Fruit fly (Drosophila melanogaster) whole organism, embryonic: Measurements from ENCODE around the gene CG15894.

Source experiments
- Ada2b ChIP-seq: fragments of 200-800 bp; sonication (Bioruptor generic); IDR thresholded peaks from 2 replicates; pipeline ENCODE4 v1.3.6; 2022; ENCODE audit warnings: missing biosample characterization, missing genetic modification characterization
- Aef1 ChIP-seq: fragments of 200-800 bp; sonication (Bioruptor generic); IDR thresholded peaks from 3 replicates; pipeline ENCODE4 v1.3.6; 2022; ENCODE audit warnings: missing biosample characterization, missing genetic modification characterization
- Atf6 ChIP-seq: fragments of 200-800 bp; sonication (Bioruptor generic); IDR thresholded peaks from 2 replicates; pipeline ENCODE4 v1.3.6; 2022; ENCODE audit warnings: missing biosample characterization, missing genetic modification characterization
- Bdp1 ChIP-seq: fragments of 200-800 bp; sonication (Bioruptor generic); optimal IDR thresholded peaks from 3 replicates; lab custom pipeline; 2016; ENCODE audit warnings: missing biosample characterization, missing genetic modification characterization
- Bgb ChIP-seq: fragments of 200-800 bp; sonication (Bioruptor generic); IDR thresholded peaks from 2 replicates; pipeline ENCODE4 v1.3.6; 2022; ENCODE audit warnings: missing biosample characterization, missing genetic modification characterization; ENCODE audit not compliant: partially characterized antibody
- Bteb2 ChIP-seq: fragments of 200-800 bp; sonication (Bioruptor generic); optimal IDR thresholded peaks from 2 replicates; lab custom pipeline; 2016; ENCODE audit warnings: missing biosample characterization, missing genetic modification characterization
- CG10274 ChIP-seq: fragments of 200-800 bp; sonication (Bioruptor generic); optimal IDR thresholded peaks from 3 replicates; lab custom pipeline; 2017; ENCODE audit warnings: missing biosample characterization, mild to moderate bottlenecking, missing genetic modification characterization
- CG11085 ChIP-seq: fragments of 200-800 bp; sonication (Bioruptor generic); IDR thresholded peaks from 2 replicates; pipeline ENCODE4 v1.3.6; 2022; ENCODE audit warnings: missing biosample characterization, missing genetic modification characterization
- CG12104 ChIP-seq: fragments of 200-800 bp; sonication (Bioruptor generic); optimal IDR thresholded peaks from 3 replicates; lab custom pipeline; 2016; ENCODE audit warnings: missing biosample characterization, missing genetic modification characterization
- CG14710 ChIP-seq: fragments of 200-800 bp; sonication (Bioruptor generic); optimal IDR thresholded peaks from 3 replicates; lab custom pipeline; 2019; ENCODE audit warnings: missing biosample characterization, mild to moderate bottlenecking, missing genetic modification characterization, moderate library complexity
- CG15696 ChIP-seq: fragments of 200-800 bp; sonication (Bioruptor generic); optimal IDR thresholded peaks from 2 replicates; lab custom pipeline; 2019; ENCODE audit warnings: missing biosample characterization, mild to moderate bottlenecking, missing genetic modification characterization, moderate library complexity
- CG16813 ChIP-seq: fragments of 200-800 bp; sonication (Bioruptor generic); IDR thresholded peaks from 3 replicates; pipeline ENCODE4 v1.3.6; 2022; ENCODE audit warnings: missing biosample characterization, missing genetic modification characterization; ENCODE audit not compliant: partially characterized antibody
- CG18619 ChIP-seq: fragments of 200-800 bp; sonication (Bioruptor generic); optimal IDR thresholded peaks from 3 replicates; lab custom pipeline; 2017; ENCODE audit warnings: missing biosample characterization, mild to moderate bottlenecking, missing genetic modification characterization
- CG3065 ChIP-seq: fragments of 200-800 bp; sonication (Bioruptor generic); optimal IDR thresholded peaks from 2 replicates; lab custom pipeline; 2016; ENCODE audit warnings: missing biosample characterization, missing genetic modification characterization
- CG33557 ChIP-seq: fragments of 200-800 bp; sonication (Bioruptor generic); optimal IDR thresholded peaks from 2 replicates; lab custom pipeline; 2019; ENCODE audit warnings: missing biosample characterization, mild to moderate bottlenecking, missing genetic modification characterization, moderate library complexity
- CG4707 ChIP-seq: fragments of 200-800 bp; sonication (Bioruptor generic); optimal IDR thresholded peaks from 2 replicates; lab custom pipeline; 2018; ENCODE audit warnings: missing biosample characterization, mild to moderate bottlenecking, missing genetic modification characterization, moderate library complexity
- CG4820 ChIP-seq: fragments of 200-800 bp; sonication (Bioruptor generic); optimal IDR thresholded peaks from 3 replicates; lab custom pipeline; 2016; ENCODE audit warnings: missing biosample characterization, missing genetic modification characterization
- CG5245 ChIP-seq: fragments of 200-800 bp; sonication (Bioruptor generic); optimal IDR thresholded peaks from 3 replicates; lab custom pipeline; 2016; ENCODE audit warnings: missing biosample characterization, missing genetic modification characterization
- CG7357 ChIP-seq: fragments of 200-800 bp; sonication (Bioruptor generic); IDR thresholded peaks from 3 replicates; pipeline ENCODE4 v1.3.6; 2022; ENCODE audit warnings: missing biosample characterization, missing genetic modification characterization
- CG7786 ChIP-seq: fragments of 200-800 bp; sonication (Bioruptor generic); optimal IDR thresholded peaks from 2 replicates; lab custom pipeline; 2016; ENCODE audit warnings: missing biosample characterization, missing genetic modification characterization
- CG8765 ChIP-seq: fragments of 200-800 bp; sonication (Bioruptor generic); IDR thresholded peaks from 2 replicates; pipeline ENCODE4 v1.3.6; 2022; ENCODE audit warnings: missing biosample characterization, missing genetic modification characterization
- CG8944 ChIP-seq: fragments of 200-800 bp; sonication (Bioruptor generic); optimal IDR thresholded peaks from 3 replicates; lab custom pipeline; 2016; ENCODE audit warnings: missing biosample characterization, missing genetic modification characterization
- CG9437 ChIP-seq: fragments of 200-800 bp; sonication (Bioruptor generic); optimal IDR thresholded peaks from 2 replicates; lab custom pipeline; 2018; ENCODE audit warnings: missing biosample characterization, mild to moderate bottlenecking, missing genetic modification characterization
- Fer3 ChIP-seq: fragments of 200-800 bp; sonication (Bioruptor generic); optimal IDR thresholded peaks from 2 replicates; lab custom pipeline; 2018; ENCODE audit warnings: missing biosample characterization, mild to moderate bottlenecking, missing genetic modification characterization, moderate library complexity
- Hand ChIP-seq: fragments of 200-800 bp; sonication (Bioruptor generic); optimal IDR thresholded peaks from 2 replicates; lab custom pipeline; 2017; ENCODE audit warnings: mild to moderate bottlenecking, missing biosample characterization, missing genetic modification reagents, missing genetic modification characterization
- Lhr ChIP-seq: fragments of 200-800 bp; sonication (Bioruptor generic); optimal IDR thresholded peaks from 3 replicates; lab custom pipeline; 2017; ENCODE audit warnings: mild to moderate bottlenecking, missing biosample characterization, missing genetic modification reagents, missing genetic modification characterization
- MESR4 ChIP-seq: fragments of 200-800 bp; sonication (Bioruptor generic); optimal IDR thresholded peaks from 2 replicates; lab custom pipeline; 2018; ENCODE audit warnings: missing biosample characterization, mild to moderate bottlenecking, missing genetic modification characterization, moderate library complexity
- NfI ChIP-seq: fragments of 200-800 bp; sonication (Bioruptor generic); optimal IDR thresholded peaks from 3 replicates; lab custom pipeline; 2018; ENCODE audit warnings: missing biosample characterization, mild to moderate bottlenecking, missing genetic modification characterization, moderate library complexity
- Opbp ChIP-seq: fragments of 200-800 bp; sonication (Bioruptor generic); IDR thresholded peaks from 3 replicates; pipeline ENCODE4 v1.3.6; 2022; ENCODE audit warnings: missing biosample characterization, missing genetic modification characterization; ENCODE audit not compliant: partially characterized antibody
- Stat92E ChIP-seq, 3 experiments: fragments of >200 bp in 2 of 3; fragments of 200-800 bp in 1 of 3; sonication (Bioruptor generic) in 1 of 3; optimal IDR thresholded peaks; 2 replicates each; lab custom pipeline; 2017 to 2019; ENCODE audit warnings: missing biosample characterization in 3 of 3, missing genetic modification characterization in 3 of 3, mild to moderate bottlenecking in 1 of 3, moderate library complexity in 1 of 3
- Xbp1 ChIP-seq: fragments of 200-800 bp; sonication (Bioruptor generic); optimal IDR thresholded peaks from 3 replicates; lab custom pipeline; 2016; ENCODE audit warnings: missing biosample characterization, mild to moderate bottlenecking, missing genetic modification characterization
- amos ChIP-seq: fragments of 200-800 bp; sonication (Bioruptor generic); IDR thresholded peaks from 2 replicates; pipeline ENCODE4 v1.3.6; 2022; ENCODE audit warnings: missing biosample characterization, missing genetic modification characterization; ENCODE audit not compliant: partially characterized antibody
- az2 ChIP-seq: fragments of 200-800 bp; sonication (Bioruptor generic); optimal IDR thresholded peaks from 3 replicates; lab custom pipeline; 2016; ENCODE audit warnings: missing biosample characterization, missing genetic modification characterization
- chif ChIP-seq, 2 experiments: fragments of 200-800 bp; sonication (Bioruptor generic); optimal IDR thresholded peaks; 3 replicates each; lab custom pipeline; 2016; ENCODE audit warnings: missing biosample characterization in 2 of 2, missing genetic modification characterization in 2 of 2
- gcm ChIP-seq: fragments of 200-800 bp; sonication (Bioruptor generic); optimal IDR thresholded peaks from 2 replicates; lab custom pipeline; 2019; ENCODE audit warnings: missing biosample characterization, mild to moderate bottlenecking, missing genetic modification characterization, moderate library complexity
- ham ChIP-seq: fragments of 200-800 bp; sonication (Bioruptor generic); IDR thresholded peaks from 2 replicates; pipeline ENCODE4 v1.3.6; 2022; ENCODE audit warnings: missing biosample characterization, missing genetic modification characterization
- hkb ChIP-seq, 2 experiments: fragments of 200-800 bp in 1 of 2; fragments of >200 bp in 1 of 2; sonication (Bioruptor generic) in 1 of 2; IDR thresholded peaks in 1 of 2; optimal IDR thresholded peaks in 1 of 2; 2 replicates each; pipeline versions ENCODE4 v1.3.6 to Lab custom; 2017 to 2022; ENCODE audit warnings: missing biosample characterization in 1 of 2, missing genetic modification characterization in 1 of 2
- inv ChIP-seq: fragments of 200-800 bp; sonication (Bioruptor generic); IDR thresholded peaks from 2 replicates; pipeline ENCODE4 v1.3.6; 2022; ENCODE audit warnings: missing biosample characterization, missing genetic modification characterization; ENCODE audit not compliant: partially characterized antibody
- lilli ChIP-seq: fragments of 200-800 bp; sonication (Bioruptor generic); optimal IDR thresholded peaks from 3 replicates; lab custom pipeline; 2016; ENCODE audit warnings: missing biosample characterization, missing genetic modification characterization
- nerfin-1 ChIP-seq: fragments of 200-800 bp; sonication (Bioruptor generic); optimal IDR thresholded peaks from 3 replicates; lab custom pipeline; 2019; ENCODE audit warnings: missing biosample characterization, mild to moderate bottlenecking, missing genetic modification characterization, moderate library complexity
- nom ChIP-seq: fragments of 200-800 bp; sonication (Bioruptor generic); optimal IDR thresholded peaks from 2 replicates; lab custom pipeline; 2017; ENCODE audit warnings: missing biosample characterization, missing genetic modification characterization, mild to moderate bottlenecking, moderate library complexity, missing genetic modification reagents
- pan ChIP-seq, 4 experiments: fragments of >200 bp in 3 of 4; fragments of 200-800 bp in 1 of 4; sonication (Bioruptor generic) in 1 of 4; optimal IDR thresholded peaks in 3 of 4; IDR thresholded peaks in 1 of 4; 2 replicates each; pipeline versions ENCODE4 v1.3.6 to Lab custom; 2017 to 2022; ENCODE audit warnings: missing biosample characterization in 2 of 4, missing genetic modification characterization in 2 of 4, mixed read lengths in 1 of 4
- peb ChIP-seq: fragments of 200-800 bp; sonication (Bioruptor generic); IDR thresholded peaks from 2 replicates; pipeline ENCODE4 v1.3.6; 2022; ENCODE audit warnings: missing biosample characterization, missing genetic modification characterization
- row ChIP-seq: fragments of 200-800 bp; sonication (Bioruptor generic); IDR thresholded peaks from 3 replicates; pipeline ENCODE4 v1.3.6; 2022; ENCODE audit warnings: missing biosample characterization, missing genetic modification characterization
- slbo ChIP-seq: fragments of 200-800 bp; sonication (Bioruptor generic); IDR thresholded peaks from 2 replicates; pipeline ENCODE4 v1.3.6; 2022; ENCODE audit warnings: missing biosample characterization, missing genetic modification characterization
- tgo ChIP-seq: fragments of 200-800 bp; sonication (Bioruptor generic); IDR thresholded peaks from 3 replicates; pipeline ENCODE4 v1.3.6; 2022; ENCODE audit warnings: missing biosample characterization, missing genetic modification characterization
- tin ChIP-seq: fragments of 200-800 bp; sonication (Bioruptor generic); optimal IDR thresholded peaks from 3 replicates; lab custom pipeline; 2016; ENCODE audit warnings: missing biosample characterization, missing genetic modification characterization

The CG15894 gene

dm6 chrX:6295129-6295539 lies 13.9 kb upstream of the CG15894 start, which contains the start of the genes CG15891 and CG3815 (continued):
- peak; percentile 68 for TF ChIP-seq lilli (GFP tag; lab: Kevin White, UChicago)
- peak; percentile 45 for TF ChIP-seq CG7786 (GFP tag; lab: Kevin White, UChicago)
- TF ChIP-seq Atf6 (GFP tag; lab: Robert Waterston, UW) = peak; percentile 35; the same call in 1 of the 2 replicates
- TF ChIP-seq CG16813 (GFP tag; lab: Robert Waterston, UW) = peak; percentile 46; the same call in 2 of the 3 replicates
- TF ChIP-seq CG12104 = peak; percentile 17
- peak; percentile 53 for TF ChIP-seq MESR4 (GFP tag; lab: Kevin White, UChicago)
- peak; percentile 17 for TF ChIP-seq Lhr (GFP tag; lab: Kevin White, UChicago)
- TF ChIP-seq Bgb (GFP tag; lab: Robert Waterston, UW) = peak; percentile 23; the same call in 1 of the 2 replicates
- TF ChIP-seq amos (GFP tag; lab: Robert Waterston, UW) = peak; percentile 54
- peak; percentile 48 for TF ChIP-seq Fer3 (tag; lab: Kevin White, UChicago)
- peak; percentile 18 for TF ChIP-seq Bdp1 (GFP tag; lab: Kevin White, UChicago)
- peak; percentile 61 for TF ChIP-seq CG33557 (GFP tag; lab: Kevin White, UChicago)
- TF ChIP-seq tgo (GFP tag; lab: Robert Waterston, UW) = peak; percentile 49; the same call in 1 of the 3 replicates
- 0 out of 3 replicates have a peak, but pooled peaks have one; percentile 48 for TF ChIP-seq Opbp (GFP tag; lab: Robert Waterston, UW)
- peak; percentile 23 for TF ChIP-seq CG8944 (GFP tag; lab: Kevin White, UChicago)
- TF ChIP-seq Xbp1 (GFP tag; lab: Kevin White, UChicago) = peak; percentile 53
- TF ChIP-seq CG4820 (GFP tag; lab: Kevin White, UChicago) = peak; percentile 10
- peak; percentile 16 for TF ChIP-seq az2
- no peak for TF ChIP-seq peb (GFP tag; lab: Robert Waterston, UW)
- TF ChIP-seq ham = 0 out of 2 replicates have a peak, but pooled peaks have one; percentile 8
- 0 out of 2 replicates have a peak, but pooled peaks have one; percentile 27 for TF ChIP-seq CG8765 (GFP tag; lab: Robert Waterston, UW)
- TF ChIP-seq nom = peak; percentile 12
- peak; percentile 35 for TF ChIP-seq tin
- TF ChIP-seq row (GFP tag; lab: Robert Waterston, UW) = peak; percentile 93
- no peak for TF ChIP-seq Hand (GFP tag; lab: Kevin White, UChicago)
- peak; percentile 13 to 33 for TF ChIP-seq chif (GFP tag; optimal IDR thresholded peaks at IDR 0.05; lab: Kevin White, UChicago)
- TF ChIP-seq CG10274 (GFP tag; lab: Kevin White, UChicago) = no peak
- peak; percentile 56 for TF ChIP-seq CG15696 (tag; lab: Kevin White, UChicago)
- TF ChIP-seq Ada2b (GFP tag; lab: Robert Waterston, UW) = peak; percentile 25; the same call in 1 of the 2 replicates
- TF ChIP-seq pan (optimal IDR thresholded peaks at IDR 0.05; lab: Kevin White, UChicago) = no peak
- TF ChIP-seq pan (GFP tag; optimal IDR thresholded peaks at IDR 0.05 in 1 of 2, IDR thresholded peaks at IDR 0.05 in 1 of 2) = peak in 1 of 2 experiments; percentile 7
- no peak for TF ChIP-seq Stat92E (GFP tag; optimal IDR thresholded peaks at IDR 0.05; lab: Kevin White, UChicago)
- TF ChIP-seq CG9437 (GFP tag; lab: Kevin White, UChicago) = peak; percentile 80
- peak; percentile 23; the same call in 1 of the 2 replicates for TF ChIP-seq inv
- peak; percentile 51 for TF ChIP-seq nerfin-1 (tag; lab: Kevin White, UChicago)
- TF ChIP-seq Bteb2 = peak; percentile 19
- TF ChIP-seq NfI (GFP tag; lab: Kevin White, UChicago) = peak; percentile 61
- TF ChIP-seq CG18619 (GFP tag; lab: Kevin White, UChicago) = peak; percentile 69
- TF ChIP-seq Aef1 = peak; percentile 54; the same call in 2 of the 3 replicates
- peak; percentile 30; the same call in 1 of the 2 replicates for TF ChIP-seq CG11085 (GFP tag; lab: Robert Waterston, UW)
- TF ChIP-seq CG14710 (tag; lab: Kevin White, UChicago) = peak; percentile 66
- TF ChIP-seq CG4707 (GFP tag; lab: Kevin White, UChicago) = no peak
- TF ChIP-seq CG3065 = no peak
- TF ChIP-seq slbo = peak; percentile 69
- no peak for TF ChIP-seq CG5245
- peak; percentile 3 for TF ChIP-seq gcm
- TF ChIP-seq hkb (optimal IDR thresholded peaks at IDR 0.05; lab: Kevin White, UChicago) = no peak
- TF ChIP-seq hkb (GFP tag; IDR thresholded peaks at IDR 0.05; lab: Robert Waterston, UW) = 0 out of 2 replicates have a peak, but pooled peaks have one; percentile 21
- TF ChIP-seq CG7357 (GFP tag; lab: Robert Waterston, UW) = peak; percentile 62; the same call in 2 of the 3 replicates
